Worm (Caenorhabditis elegans): ENCODE measurements around the gene K06A9.3.

DNA sequence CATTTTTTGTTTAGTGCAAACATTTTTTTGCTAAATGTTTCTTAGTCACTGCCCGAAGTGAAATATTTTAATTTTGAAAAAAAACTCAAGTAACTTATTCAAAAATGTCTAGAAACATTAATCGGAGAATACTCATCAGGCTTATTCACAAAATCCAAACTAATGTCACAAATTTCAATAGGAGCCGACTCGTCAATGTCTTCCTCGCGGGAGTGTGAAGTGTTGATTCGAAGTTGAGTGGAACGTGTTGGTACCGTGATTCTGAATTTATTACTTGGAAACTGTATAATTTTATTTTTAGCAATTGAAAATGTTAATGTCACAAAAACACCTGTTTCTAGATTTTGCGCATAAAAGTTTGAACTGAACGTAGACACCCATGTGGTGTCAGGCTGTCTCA, 45.6 kb downstream of the K06A9.3 start:
- no peak for TF ChIP-seq zag-1 (tag; optimal IDR thresholded peaks at IDR 0.05)
- no peak for TF ChIP-seq ceh-82 (tag; optimal IDR thresholded peaks at IDR 0.05)
- TF ChIP-seq skn-1 (tag; optimal IDR thresholded peaks at IDR 0.05), result no peak
- no peak for TF ChIP-seq elt-1 (tag; optimal IDR thresholded peaks at IDR 0.05)
- no peak for TF ChIP-seq nhr-237 (tag; optimal IDR thresholded peaks at IDR 0.05)
- TF ChIP-seq lin-39 (tag; optimal IDR thresholded peaks at IDR 0.05), result no peak

All from whole organism, L3 larva.